Worm (Caenorhabditis elegans): ENCODE measurements around the gene baz-2.

The baz-2 gene

DNA sequence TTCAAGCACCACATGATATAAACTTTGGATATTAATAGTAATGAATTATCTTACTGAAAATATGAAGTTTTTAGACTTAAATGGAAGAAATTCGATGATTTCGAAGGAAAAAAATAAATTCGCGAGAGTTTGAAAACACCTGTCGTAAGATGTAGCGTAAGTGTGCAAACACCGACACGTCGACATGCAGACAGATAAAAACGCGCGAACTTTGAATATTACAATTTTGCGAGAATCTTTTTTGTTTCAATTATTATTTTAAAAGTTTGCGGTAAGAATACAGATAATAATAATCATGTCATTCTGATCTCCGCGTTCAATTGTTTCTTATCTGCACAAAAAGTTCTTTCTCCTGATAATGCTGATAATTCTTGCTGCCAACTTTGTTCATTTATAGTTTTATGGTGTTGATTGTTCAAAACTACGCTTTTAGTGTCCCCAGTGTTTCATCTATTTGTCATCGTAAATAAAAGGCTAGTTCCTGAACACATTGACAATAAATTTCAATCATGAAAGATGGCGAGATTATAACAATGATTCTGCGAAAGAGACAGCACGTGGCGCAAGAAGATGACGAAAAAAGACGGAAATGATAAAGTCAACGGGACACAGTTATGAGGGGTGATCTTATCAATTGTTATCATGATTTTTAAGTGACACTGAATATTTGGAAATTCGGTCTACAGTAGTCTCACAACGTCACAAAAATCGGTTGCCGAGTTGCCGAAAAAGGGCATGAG lies 11.8 kb downstream of the baz-2 start (continued):
- TF ChIP-seq hlh-12 (tag; optimal IDR thresholded peaks at IDR 0.05) = no peak
- no peak for TF ChIP-seq zfh-2 (GFP tag; conservative IDR thresholded peaks at IDR 0.05)
- peak; percentile 31 for TF ChIP-seq nhr-90 (tag; optimal IDR thresholded peaks at IDR 0.05)
- TF ChIP-seq lin-40 (tag; optimal IDR thresholded peaks at IDR 0.05) = peak; percentile 67
- TF ChIP-seq ZK185.1 (tag; optimal IDR thresholded peaks at IDR 0.05; ENCODE audit: poor library complexity, severe bottlenecking) = peak; percentile 14
- TF ChIP-seq mes-4 (tag; optimal IDR thresholded peaks at IDR 0.05) = no peak
- no peak for TF ChIP-seq lir-1 (GFP tag; conservative IDR thresholded peaks at IDR 0.05)
- TF ChIP-seq unc-62 (GFP tag; optimal IDR thresholded peaks at IDR 0.05) = peak; percentile 12
- TF ChIP-seq hlh-26 (GFP tag; conservative IDR thresholded peaks at IDR 0.05) = no peak
- TF ChIP-seq lag-1 (GFP tag; IDR thresholded peaks at IDR 0.05) = no peak
- TF ChIP-seq attf-6 (GFP tag; IDR thresholded peaks at IDR 0.05) = no peak
- TF ChIP-seq ceh-79 (tag; optimal IDR thresholded peaks at IDR 0.05) = no peak
- no peak for TF ChIP-seq lsy-27 (tag; optimal IDR thresholded peaks at IDR 0.05; ENCODE audit: borderline replicate concordance, insufficient read depth)
- no peak for TF ChIP-seq lsl-1 (GFP tag; optimal IDR thresholded peaks at IDR 0.05)
- no peak for TF ChIP-seq B0035.1 (tag; optimal IDR thresholded peaks at IDR 0.05)
- no peak for TF ChIP-seq F33H1.4 (GFP tag; IDR thresholded peaks at IDR 0.05)
- no peak for TF ChIP-seq nhr-120 (GFP tag; IDR thresholded peaks at IDR 0.05)
- no peak for TF ChIP-seq ceh-40 (GFP tag; IDR thresholded peaks at IDR 0.05)
- no peak for TF ChIP-seq nfya-2 (GFP tag; IDR thresholded peaks at IDR 0.05)
- peak; percentile 7 for TF ChIP-seq lin-54 (GFP tag; optimal IDR thresholded peaks at IDR 0.05)
- TF ChIP-seq bed-2 (GFP tag; IDR thresholded peaks at IDR 0.05) = no peak
- no peak for TF ChIP-seq F52B5.7 (tag; optimal IDR thresholded peaks at IDR 0.05)
- no peak for TF ChIP-seq hrde-1 (tag; optimal IDR thresholded peaks at IDR 0.05; ENCODE audit: borderline replicate concordance)
- TF ChIP-seq rcor-1 (GFP tag; IDR thresholded peaks at IDR 0.05) = no peak
- no peak for TF ChIP-seq pha-4 (tag; optimal IDR thresholded peaks at IDR 0.05)
- TF ChIP-seq ceh-100 (GFP tag; IDR thresholded peaks at IDR 0.05) = no peak
- TF ChIP-seq akir-1 (GFP tag; optimal IDR thresholded peaks at IDR 0.05) = no peak
- TF ChIP-seq ztf-25 (GFP tag; IDR thresholded peaks at IDR 0.05) = no peak
- TF ChIP-seq dpl-1 (GFP tag; optimal IDR thresholded peaks at IDR 0.05) = peak; percentile 12
- TF ChIP-seq madf-6 (GFP tag; IDR thresholded peaks at IDR 0.05) = no peak
- TF ChIP-seq ztf-28 (GFP tag; IDR thresholded peaks at IDR 0.05) = no peak
- TF ChIP-seq T26A5.8 (tag; optimal IDR thresholded peaks at IDR 0.05) = no peak
- TF ChIP-seq atf-7 (tag; optimal IDR thresholded peaks at IDR 0.05) = peak; percentile 67
- TF ChIP-seq ztf-26 (tag; optimal IDR thresholded peaks at IDR 0.05) = peak; percentile 29
- no peak for TF ChIP-seq C17E4.6 (GFP tag; IDR thresholded peaks at IDR 0.05)
- TF ChIP-seq xnd-1 (tag; optimal IDR thresholded peaks at IDR 0.05) = no peak
- no peak for TF ChIP-seq ceh-27 (GFP tag; optimal IDR thresholded peaks at IDR 0.05)
- TF ChIP-seq madf-10 (tag; optimal IDR thresholded peaks at IDR 0.05) = peak; percentile 0
- no peak for TF ChIP-seq F39B2.1 (GFP tag; IDR thresholded peaks at IDR 0.05)
- no peak for TF ChIP-seq mel-28 (tag; optimal IDR thresholded peaks at IDR 0.05; ENCODE audit: borderline replicate concordance)
- peak; percentile 46 to 84 for TF ChIP-seq let-607 (tag; optimal IDR thresholded peaks at IDR 0.05)
- no peak for TF ChIP-seq ekl-4 (GFP tag; IDR thresholded peaks at IDR 0.05)
- TF ChIP-seq B0336.3 (GFP tag; IDR thresholded peaks at IDR 0.05) = peak; percentile 25; the same call in 1 of the 2 replicates
- TF ChIP-seq C06A6.2 (GFP tag; conservative IDR thresholded peaks at IDR 0.05) = no peak
- no peak for TF ChIP-seq F23B12.7 (tag; optimal IDR thresholded peaks at IDR 0.05; ENCODE audit: insufficient read depth)
- no peak for TF ChIP-seq aptf-2 (GFP tag; conservative IDR thresholded peaks at IDR 0.05)
- TF ChIP-seq cebp-1 (GFP tag; IDR thresholded peaks at IDR 0.05) = no peak
- no peak for TF ChIP-seq cebp-1 (tag; optimal IDR thresholded peaks at IDR 0.05)

Measured in whole organism, young adult.